Fruit fly (Drosophila melanogaster) S2 (cell line): Measurements from ENCODE around the gene CG16865.
A peak's percentile ranks its signal among the peaks of the same experiment; 100 is the strongest.

Experiments
- CG8478 ChIP-seq: fragments of >200 bp; optimal IDR thresholded peaks from 2 replicates; lab custom pipeline; 2018
- CTCF ChIP-seq, 2 experiments: fragments of >200 bp; optimal IDR thresholded peaks; 2 replicates each; lab custom pipeline; 2018

The CG16865 gene

dm6 chr2L:13802075-13802639 lies 9.2 kb upstream of the CG16865 start:
- TF ChIP-seq CTCF (optimal IDR thresholded peaks at IDR 0.05; lab: Kevin White, UChicago) (no peak), CG8478 (lab: Kevin White, UChicago) (no peak)

dm6 chr2L:13803032-13803661 lies 8.2 kb upstream of the CG16865 start, which contains the start of gene CAH1:
CAH1 (plus strand) TSS chr2L:13803626.
- TF ChIP-seq CTCF (optimal IDR thresholded peaks at IDR 0.05; lab: Kevin White, UChicago): no peak
- TF ChIP-seq CG8478 (lab: Kevin White, UChicago): no peak

dm6 chr2L:13803805-13804560 lies 7.3 kb upstream of the CG16865 start:
- TF ChIP-seq CG8478 (lab: Kevin White, UChicago) (no peak), CTCF (optimal IDR thresholded peaks at IDR 0.05; lab: Kevin White, UChicago) (no peak)

- TF ChIP-seq CTCF (optimal IDR thresholded peaks at IDR 0.05; lab: Kevin White, UChicago) (no peak), CG8478 (lab: Kevin White, UChicago) (no peak)
Measured at dm6 chr2L:13804561-13805067, 6.7 kb upstream of the CG16865 start.

- TF ChIP-seq CTCF (optimal IDR thresholded peaks at IDR 0.05; lab: Kevin White, UChicago) (no peak), CG8478 (lab: Kevin White, UChicago) (no peak)
Measured at dm6 chr2L:13805170-13805569, 6.2 kb upstream of the CG16865 start.

- TF ChIP-seq CG8478 (lab: Kevin White, UChicago): no peak
- TF ChIP-seq CTCF (optimal IDR thresholded peaks at IDR 0.05; lab: Kevin White, UChicago): no peak
Measured at dm6 chr2L:13807097-13807496, 4.2 kb upstream of the CG16865 start.

DNA sequence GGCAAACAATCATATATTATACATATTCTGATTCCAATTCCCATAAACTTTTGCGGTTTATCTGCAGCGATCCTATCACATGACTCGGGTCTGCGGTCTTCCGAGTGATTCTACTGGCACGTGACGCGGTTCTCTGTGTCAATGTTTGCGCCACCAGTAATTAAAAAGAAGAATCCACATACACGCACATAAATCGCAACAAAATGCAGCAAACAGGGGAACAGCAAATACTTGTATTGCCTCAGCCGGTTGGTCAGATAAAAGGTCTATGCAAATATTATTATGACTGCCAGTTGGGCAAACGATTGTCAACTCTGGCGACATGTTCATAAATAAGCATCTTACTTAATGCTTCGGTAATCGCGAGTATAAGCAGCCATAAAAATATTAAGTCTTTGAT lies 3.4 kb upstream of the CG16865 start:
- TF ChIP-seq CG8478 (lab: Kevin White, UChicago): no peak
- TF ChIP-seq CTCF (optimal IDR thresholded peaks at IDR 0.05; lab: Kevin White, UChicago): no peak

- TF ChIP-seq CG8478 (lab: Kevin White, UChicago) (no peak), CTCF (optimal IDR thresholded peaks at IDR 0.05; lab: Kevin White, UChicago) (no peak)
Measured at dm6 chr2L:13813156-13813555, 1.8 kb downstream of the CG16865 start, which contains the start of gene CG16888. CG16888 (minus strand) TSS chr2L:13813256.

- TF ChIP-seq CG8478 (lab: Kevin White, UChicago) (no peak), CTCF (optimal IDR thresholded peaks at IDR 0.05; lab: Kevin White, UChicago) (no peak)
Measured at dm6 chr2L:13813604-13814178, 2.4 kb downstream of the CG16865 start, which contains the start of gene Sos. Sos (plus strand) TSS chr2L:13813816.

DNA sequence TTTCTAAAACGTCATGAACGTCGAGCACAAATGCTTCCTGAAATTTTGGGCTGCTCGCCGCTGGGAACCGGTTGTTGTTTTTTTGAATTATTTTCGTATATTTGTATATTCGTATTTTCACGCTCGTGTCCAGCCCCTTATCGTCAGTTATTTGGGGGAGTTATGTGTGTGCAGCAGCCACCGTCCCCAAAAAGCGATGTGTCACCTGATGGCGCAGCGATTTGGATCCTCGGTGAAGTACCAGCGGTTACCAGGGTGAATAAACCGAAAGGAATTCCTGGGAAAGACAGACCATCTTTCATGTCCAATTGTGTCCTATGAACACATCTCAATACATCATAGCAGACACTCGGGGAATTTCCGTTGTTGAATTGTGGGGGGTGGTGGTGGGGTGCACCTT lies 8.9 kb downstream of the CG16865 start:
- TF ChIP-seq CTCF (optimal IDR thresholded peaks at IDR 0.05; lab: Kevin White, UChicago) (no peak), CG8478 (lab: Kevin White, UChicago) (no peak)

dm6 chr2L:13820948-13821347 lies 9.6 kb downstream of the CG16865 start, which contains the start of gene b:
b (plus strand) TSS chr2L:13821248.
- no peak for TF ChIP-seq CG8478 (lab: Kevin White, UChicago)
- no peak for TF ChIP-seq CTCF (optimal IDR thresholded peaks at IDR 0.05; lab: Kevin White, UChicago)

DNA sequence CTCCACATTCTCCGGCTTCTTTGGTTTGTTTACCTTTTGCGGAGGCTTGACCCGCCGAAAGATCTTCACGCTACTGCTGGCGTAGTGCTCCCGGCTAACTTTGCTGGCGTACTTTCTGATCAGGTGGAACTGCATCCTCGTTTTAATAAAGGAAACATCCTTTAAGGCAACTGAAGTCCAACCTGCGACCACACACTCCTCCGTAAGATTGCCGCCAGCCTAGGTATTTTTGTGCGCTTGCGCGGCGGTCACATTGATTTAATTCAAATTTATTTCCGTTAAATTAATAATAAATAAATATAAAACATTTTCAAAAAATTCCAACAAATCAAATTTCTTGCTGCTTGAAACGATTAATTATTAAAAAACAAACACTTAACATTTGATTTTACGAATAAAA lies 16.2 kb downstream of the CG16865 start, which contains the start of gene PolG1:
Gene PolG1, minus strand, starts transcription at position 216 of the 400 bp plus-strand sequence.
- TF ChIP-seq CG8478 (lab: Kevin White, UChicago) (no peak), CTCF (optimal IDR thresholded peaks at IDR 0.05; lab: Kevin White, UChicago) (no peak)

DNA sequence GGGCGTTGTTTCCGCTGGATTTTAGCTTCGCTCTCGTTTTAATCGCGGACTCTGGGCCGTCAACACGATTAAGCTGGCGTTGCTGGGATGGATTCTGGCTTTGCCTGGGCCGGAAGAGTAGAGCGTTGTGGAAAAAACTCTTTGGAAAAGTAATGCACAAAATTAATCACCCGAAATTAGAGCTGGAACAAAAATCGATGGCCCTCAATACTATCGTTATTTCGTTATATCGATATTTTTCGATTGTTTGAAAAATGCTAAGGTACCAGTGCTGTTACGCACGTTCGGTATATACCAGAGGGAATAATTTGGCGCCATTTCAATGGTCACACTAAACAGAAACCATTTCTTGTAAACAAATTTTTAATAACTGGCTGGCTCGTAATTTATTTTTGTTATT lies 18.2 kb downstream of the CG16865 start, which contains the start of the genes Arpc1 and Orc5:
Gene Arpc1, minus strand, starts transcription at position 202 of the 400 bp plus-strand sequence.
Gene Orc5, plus strand, starts transcription at position 298 of the 400 bp plus-strand sequence.
- peak in 1 of 2 experiments; percentile 8 for TF ChIP-seq CTCF (optimal IDR thresholded peaks at IDR 0.05; lab: Kevin White, UChicago)
- no peak for TF ChIP-seq CG8478 (lab: Kevin White, UChicago)

dm6 chr2L:13833058-13833457 lies 21.7 kb downstream of the CG16865 start, which contains the start of the genes GatC, PolG2 and Polr2C:
GatC (minus strand) TSS chr2L:13833105.
PolG2 (minus strand) TSS chr2L:13833105.
Polr2C (plus strand) TSS chr2L:13833337.
- TF ChIP-seq CG8478 (lab: Kevin White, UChicago) (no peak), CTCF (optimal IDR thresholded peaks at IDR 0.05; lab: Kevin White, UChicago) (no peak)
